Worm (Caenorhabditis elegans): Measurements from ENCODE around the gene srx-117.
A peak's percentile ranks its signal among the peaks of the same experiment; 100 is the strongest.

The srx-117 gene

DNA sequence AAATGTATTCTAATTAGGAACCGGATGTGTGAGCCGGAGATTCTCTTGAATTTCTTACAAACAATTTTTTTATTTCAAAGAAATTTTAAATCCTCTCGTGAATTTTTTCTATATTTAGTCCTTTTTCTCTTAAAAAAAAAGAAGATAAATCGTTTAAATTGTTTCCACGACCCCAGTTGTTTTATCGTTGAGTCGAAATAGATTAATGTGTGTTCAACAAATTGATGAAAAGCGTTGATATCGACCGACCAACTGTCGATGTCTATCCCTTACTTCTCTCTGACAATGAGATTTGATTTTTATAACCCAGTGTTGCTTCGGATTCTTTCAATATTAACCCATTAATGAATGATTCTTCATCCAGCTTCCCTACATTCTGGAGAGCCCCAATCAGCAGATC lies 38.0 kb upstream of the srx-117 start, which contains the start of gene CD4.1:
TSS of gene CD4.1 (plus strand) at position 301 of the 400 bp plus-strand sequence.
- TF ChIP-seq rnt-1 (tag; optimal IDR thresholded peaks at IDR 0.05) (peak; percentile 38), skn-1 (tag; optimal IDR thresholded peaks at IDR 0.05) (no peak)

DNA sequence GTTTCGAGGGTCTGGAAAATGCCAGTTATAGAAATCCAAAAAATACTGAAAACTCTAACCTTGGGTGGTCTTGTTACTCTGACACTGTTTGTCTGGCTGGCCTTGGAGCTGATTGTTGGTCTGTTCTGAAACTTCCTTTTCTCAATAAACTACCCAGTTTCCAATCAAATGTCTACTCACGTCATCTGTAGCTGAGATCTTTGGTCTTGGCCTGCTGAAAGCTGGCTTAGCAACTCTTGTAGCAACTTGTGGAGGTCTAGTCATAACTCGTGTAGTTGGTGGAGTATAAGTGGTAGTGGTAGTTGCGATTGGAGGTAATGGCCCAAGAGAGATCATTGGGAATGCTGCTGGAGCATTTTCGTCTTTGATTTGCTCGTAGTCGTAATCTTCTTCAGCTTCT lies 34.1 kb upstream of the srx-117 start:
- no peak for TF ChIP-seq ztf-11 (tag; optimal IDR thresholded peaks at IDR 0.05)
- no peak for TF ChIP-seq blmp-1 (tag; optimal IDR thresholded peaks at IDR 0.05)
- no peak for TF ChIP-seq lir-3 (tag; optimal IDR thresholded peaks at IDR 0.05; ENCODE audit: poor library complexity)
- TF ChIP-seq nhr-77 (tag; optimal IDR thresholded peaks at IDR 0.05), result no peak
- TF ChIP-seq ceh-82 (tag; optimal IDR thresholded peaks at IDR 0.05), result no peak
- TF ChIP-seq sox-4 (tag; optimal IDR thresholded peaks at IDR 0.05), result no peak
- no peak for TF ChIP-seq ets-5 (GFP tag; IDR thresholded peaks at IDR 0.05)

DNA sequence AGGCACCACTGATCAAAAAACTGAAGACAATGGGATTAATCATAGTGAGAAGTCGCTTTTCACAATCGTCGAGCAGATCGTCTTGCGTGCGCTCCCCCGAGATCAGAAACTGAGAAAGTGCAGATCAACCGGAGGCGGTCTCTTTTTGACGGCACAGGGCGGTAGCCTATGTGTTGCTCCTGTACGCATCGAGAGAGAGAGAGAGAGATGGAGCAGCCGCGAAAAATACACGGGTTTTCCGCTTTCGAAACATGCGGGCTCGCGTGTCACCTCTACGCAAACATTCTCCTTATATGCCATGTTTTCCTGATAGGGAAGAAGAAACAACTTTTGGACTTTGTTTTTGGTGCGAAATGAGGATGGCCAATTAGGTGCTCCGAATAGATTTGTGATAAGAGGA lies 31.2 kb upstream of the srx-117 start, which contains the start of gene lrpc-1:
TSS of gene lrpc-1 (minus strand) at position 101 of the 400 bp plus-strand sequence.
- TF ChIP-seq isw-1 (GFP tag; IDR thresholded peaks at IDR 0.05), result no peak

- TF ChIP-seq ceh-88 (GFP tag; IDR thresholded peaks at IDR 0.05), result no peak
- no peak for TF ChIP-seq unc-98 (GFP tag; IDR thresholded peaks at IDR 0.05)
- no peak for TF ChIP-seq nhr-90 (tag; optimal IDR thresholded peaks at IDR 0.05; ENCODE audit: poor library complexity)
- TF ChIP-seq lin-15B (tag; optimal IDR thresholded peaks at IDR 0.05), result no peak
- no peak for TF ChIP-seq efl-3 (GFP tag; optimal IDR thresholded peaks at IDR 0.05)
- no peak for TF ChIP-seq nhr-71 (tag; optimal IDR thresholded peaks at IDR 0.05)
- TF ChIP-seq lin-35 (GFP tag; optimal IDR thresholded peaks at IDR 0.05), result no peak
- no peak for TF ChIP-seq fkh-8 (tag; optimal IDR thresholded peaks at IDR 0.05)
- TF ChIP-seq tlp-1 (tag; optimal IDR thresholded peaks at IDR 0.05), result no peak
- no peak for TF ChIP-seq tbx-2 (tag; optimal IDR thresholded peaks at IDR 0.05)
- TF ChIP-seq mep-1 (tag; optimal IDR thresholded peaks at IDR 0.05), result no peak
- no peak for TF ChIP-seq grh-1 (GFP tag; IDR thresholded peaks at IDR 0.05)
- no peak for TF ChIP-seq zip-4 (GFP tag; optimal IDR thresholded peaks at IDR 0.05)
- TF ChIP-seq unc-86 (tag; optimal IDR thresholded peaks at IDR 0.05), result no peak
- TF ChIP-seq isw-1 (GFP tag; IDR thresholded peaks at IDR 0.05), result no peak
- no peak for TF ChIP-seq aha-1 (tag; optimal IDR thresholded peaks at IDR 0.05)
- TF ChIP-seq unc-30 (tag; optimal IDR thresholded peaks at IDR 0.05), result no peak
- no peak for TF ChIP-seq nhr-77 (tag; optimal IDR thresholded peaks at IDR 0.05)
- TF ChIP-seq zag-1 (tag; optimal IDR thresholded peaks at IDR 0.05), result no peak
Measured at ce11 chrV:5614724-5615123, 29.5 kb upstream of the srx-117 start, which contains the start of gene M03E7.3. Gene M03E7.3 (plus strand): TSS chrV:5615024.

ce11 chrV:5617301-5617700 lies 27.0 kb upstream of the srx-117 start, which contains the start of gene M03E7.2:
Gene M03E7.2 (plus strand): TSS chrV:5617601.
- TF ChIP-seq efl-1 (optimal IDR thresholded peaks at IDR 0.05) (no peak), efl-1 (GFP tag; optimal IDR thresholded peaks at IDR 0.05 in 1 of 2) (peak in 1 of 2 experiments; percentile 83), zag-1 (tag; optimal IDR thresholded peaks at IDR 0.05) (no peak)

DNA sequence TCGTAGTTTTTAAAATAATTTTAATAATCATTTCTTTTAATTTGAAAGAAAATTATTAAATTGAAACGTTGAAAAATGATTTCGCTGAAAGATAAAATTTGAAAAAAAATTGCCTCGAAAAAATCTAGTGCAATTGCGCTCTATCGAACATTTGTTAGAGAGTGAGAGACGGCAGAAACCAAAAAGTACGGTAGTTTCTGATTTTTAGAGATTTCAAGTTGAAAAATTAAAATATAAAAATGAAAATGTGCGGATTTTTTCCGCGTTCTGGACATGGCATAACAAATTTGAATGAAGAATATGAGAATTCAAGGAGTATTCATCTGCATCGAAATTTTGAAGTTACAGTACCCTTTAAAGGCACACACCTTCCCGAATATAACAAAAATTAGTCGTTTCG lies 24.9 kb upstream of the srx-117 start:
- TF ChIP-seq elt-3 (tag; optimal IDR thresholded peaks at IDR 0.05) (no peak), dpl-1 (GFP tag; optimal IDR thresholded peaks at IDR 0.05) (peak in 1 of 3 experiments; percentile 61), mep-1 (tag; optimal IDR thresholded peaks at IDR 0.05) (peak; percentile 23), mdl-1 (tag; optimal IDR thresholded peaks at IDR 0.05) (no peak), lsy-2 (tag; optimal IDR thresholded peaks at IDR 0.05) (peak in 1 of 2 experiments; percentile 79), efl-1 (optimal IDR thresholded peaks at IDR 0.05) (peak; percentile 25 to 45), efl-1 (GFP tag; optimal IDR thresholded peaks at IDR 0.05 in 1 of 2) (peak; percentile 30 to 69), lin-35 (GFP tag; optimal IDR thresholded peaks at IDR 0.05) (peak in 1 of 2 experiments; percentile 53)
